Worm (Caenorhabditis elegans) whole organism, L4 larva: Measurements from ENCODE around the gene dot-1.2.

Source experiments
- daf-12 ChIP-seq: fragments of 150-350 bp; optimal IDR thresholded peaks from 2 replicates; lab custom pipeline; 2014; ENCODE audit warnings: missing biosample characterization, missing genetic modification reagents, missing genetic modification characterization
- lin-13 ChIP-seq: fragments of 150-350 bp; optimal IDR thresholded peaks from 2 replicates; lab custom pipeline; 2014; ENCODE audit warnings: missing biosample characterization, missing genetic modification reagents, missing genetic modification characterization
- lsy-2 ChIP-seq, 2 experiments: fragments of 150-350 bp in 1 of 2; sonication (generic microtip) in 1 of 2; optimal IDR thresholded peaks; 2 replicates each; lab custom pipeline; 2014 to 2017; ENCODE audit warnings: missing biosample characterization in 2 of 2, missing genetic modification characterization in 2 of 2
- mep-1 ChIP-seq: fragments of 150-350 bp; sonication (generic microtip); optimal IDR thresholded peaks from 3 replicates; lab custom pipeline; 2014; ENCODE audit warnings: missing biosample characterization, missing genetic modification characterization
- nhr-102 ChIP-seq: sonication (generic microtip); optimal IDR thresholded peaks from 2 replicates; lab custom pipeline; 2016; ENCODE audit warnings: mild to moderate bottlenecking, missing genetic modification characterization, moderate library complexity, missing compliant biosample characterization
- pqm-1 ChIP-seq: sonication (generic microtip); optimal IDR thresholded peaks from 2 replicates; lab custom pipeline; 2017; ENCODE audit warnings: missing biosample characterization, missing genetic modification characterization
- sdz-12 ChIP-seq: fragments of 200-800 bp; sonication (Bioruptor generic); optimal IDR thresholded peaks from 2 replicates; lab custom pipeline; 2018; ENCODE audit warnings: mild to moderate bottlenecking, missing genetic modification characterization, missing compliant biosample characterization

DNA sequence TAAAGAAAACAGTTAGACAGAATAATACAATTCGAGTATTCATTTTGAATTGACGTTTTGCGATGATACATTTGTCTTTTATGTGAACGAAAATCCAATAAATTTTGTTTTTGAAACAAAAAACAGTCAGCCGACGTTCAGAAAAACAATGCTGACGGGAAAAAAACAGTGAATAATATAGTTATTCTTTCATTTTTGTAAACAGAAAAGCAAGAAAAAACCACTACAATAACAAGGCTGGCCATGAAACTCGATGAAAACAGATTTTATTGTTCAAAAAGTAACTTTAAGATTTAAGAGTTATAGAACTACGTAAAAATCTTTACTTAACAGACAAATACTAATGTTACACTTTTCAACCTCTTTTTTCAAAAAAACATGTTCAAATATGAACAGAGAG, 19.1 kb downstream of the dot-1.2 start, which contains the start of gene F54F7.3:
- TF ChIP-seq pqm-1 (tag; lab: Kevin White, UChicago) (no peak), mep-1 (tag; lab: Kevin White, UChicago) (no peak), lsy-2 (tag; optimal IDR thresholded peaks at IDR 0.05; lab: Kevin White, UChicago) (no peak), sdz-12 (GFP tag; lab: Kevin White, UChicago) (no peak), nhr-102 (tag; lab: Kevin White, UChicago) (no peak), lin-13 (GFP tag; lab: Kevin White, UChicago) (no peak), daf-12 (tag; lab: Kevin White, UChicago) (no peak)
